Worm (Caenorhabditis elegans): ENCODE measurements around the gene ZK105.14.

DNA sequence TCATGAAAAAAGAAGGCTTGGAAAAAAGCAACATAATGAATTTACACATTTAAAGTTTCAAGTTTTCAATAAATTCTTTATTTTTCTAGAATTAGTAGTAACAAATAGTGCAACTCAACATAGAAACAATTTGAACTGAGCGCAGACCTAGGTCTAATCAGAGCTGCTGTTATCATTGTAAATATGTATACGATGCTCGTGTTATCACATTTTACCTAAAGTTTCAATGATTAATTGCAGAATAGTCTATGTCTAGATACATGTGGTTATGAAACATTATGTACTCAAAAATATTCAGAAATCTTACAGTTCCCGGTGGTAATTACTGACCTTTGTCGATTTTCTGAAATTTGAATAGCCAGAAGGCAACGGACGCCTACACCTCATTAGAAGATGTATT, 34.1 kb upstream of the ZK105.14 start:
- no peak for TF ChIP-seq lin-13 (GFP tag; optimal IDR thresholded peaks at IDR 0.05)
- TF ChIP-seq sem-4 (tag; optimal IDR thresholded peaks at IDR 0.05): no peak
- no peak for TF ChIP-seq snpc-4 (tag; optimal IDR thresholded peaks at IDR 0.05)
- no peak for TF ChIP-seq nhr-11 (tag; optimal IDR thresholded peaks at IDR 0.05)
- no peak for TF ChIP-seq ZK546.5 (tag; optimal IDR thresholded peaks at IDR 0.05)
- no peak for TF ChIP-seq nhr-12 (tag; optimal IDR thresholded peaks at IDR 0.05)
- TF ChIP-seq aly-2 (tag; optimal IDR thresholded peaks at IDR 0.05): no peak
- TF ChIP-seq nhr-77 (tag; optimal IDR thresholded peaks at IDR 0.05): no peak
- no peak for TF ChIP-seq ceh-16 (tag; optimal IDR thresholded peaks at IDR 0.05)
- TF ChIP-seq nhr-23 (tag; optimal IDR thresholded peaks at IDR 0.05): no peak

All from whole organism, L2 larva.